Fruit fly (Drosophila melanogaster) whole organism, embryonic: Measurements from ENCODE around the gene scat.
A peak's percentile ranks its signal among the peaks of the same experiment; 100 is the strongest.

Experiments used
- Adf1 ChIP-seq: fragments of 200-800 bp; sonication (Bioruptor generic); IDR thresholded peaks from 2 replicates; pipeline ENCODE4 v1.3.6; 2022; ENCODE audit warnings: missing biosample characterization, missing genetic modification characterization
- Asciz ChIP-seq: fragments of 200-800 bp; sonication (Bioruptor generic); optimal IDR thresholded peaks from 2 replicates; lab custom pipeline; 2017; ENCODE audit warnings: missing biosample characterization, mild to moderate bottlenecking, missing genetic modification characterization, missing genetic modification reagents
- CG11456 ChIP-seq: fragments of 200-800 bp; sonication (Bioruptor generic); IDR thresholded peaks from 3 replicates; pipeline ENCODE4 v1.3.6; 2022; ENCODE audit warnings: missing biosample characterization, missing genetic modification characterization
- CG11696 ChIP-seq: fragments of 200-800 bp; sonication (Bioruptor generic); IDR thresholded peaks from 2 replicates; pipeline ENCODE4 v1.3.6; 2022; ENCODE audit warnings: missing biosample characterization, missing genetic modification characterization
- CG12155 ChIP-seq: fragments of 200-800 bp; sonication (Bioruptor generic); optimal IDR thresholded peaks from 3 replicates; lab custom pipeline; 2016; ENCODE audit warnings: missing biosample characterization, missing genetic modification characterization
- CG14050 ChIP-seq: fragments of 200-800 bp; sonication (Bioruptor generic); IDR thresholded peaks from 3 replicates; pipeline ENCODE4 v1.3.6; 2022; ENCODE audit warnings: missing biosample characterization, missing genetic modification characterization
- CG14710 ChIP-seq: fragments of 200-800 bp; sonication (Bioruptor generic); optimal IDR thresholded peaks from 3 replicates; lab custom pipeline; 2019; ENCODE audit warnings: missing biosample characterization, mild to moderate bottlenecking, missing genetic modification characterization, moderate library complexity
- CG1603 ChIP-seq: fragments of 200-800 bp; sonication (Bioruptor generic); optimal IDR thresholded peaks from 2 replicates; lab custom pipeline; 2019; ENCODE audit warnings: missing biosample characterization, mild to moderate bottlenecking, missing genetic modification characterization, moderate library complexity
- CG16779 ChIP-seq: fragments of 200-800 bp; sonication (Bioruptor generic); IDR thresholded peaks from 2 replicates; pipeline ENCODE4 v1.3.6; 2022; ENCODE audit warnings: missing biosample characterization, missing genetic modification characterization
- CG1792 ChIP-seq: fragments of 200-800 bp; sonication (Bioruptor generic); optimal IDR thresholded peaks from 2 replicates; lab custom pipeline; 2016; ENCODE audit warnings: missing biosample characterization, missing genetic modification characterization
- CG18011 ChIP-seq: fragments of 200-800 bp; sonication (Bioruptor generic); optimal IDR thresholded peaks from 2 replicates; lab custom pipeline; 2017; ENCODE audit warnings: missing biosample characterization, missing genetic modification characterization, mild to moderate bottlenecking, moderate library complexity, missing genotype
- CG2116 ChIP-seq: fragments of 200-800 bp; sonication (Bioruptor generic); optimal IDR thresholded peaks from 3 replicates; lab custom pipeline; 2018; ENCODE audit warnings: missing biosample characterization, mild to moderate bottlenecking, missing genetic modification characterization
- CG2889 ChIP-seq: fragments of 200-800 bp; sonication (Bioruptor generic); IDR thresholded peaks from 3 replicates; pipeline ENCODE4 v1.3.6; 2022; ENCODE audit warnings: missing biosample characterization, missing genetic modification characterization
- CG3163 ChIP-seq: fragments of 200-800 bp; sonication (Bioruptor generic); optimal IDR thresholded peaks from 3 replicates; lab custom pipeline; 2016; ENCODE audit warnings: missing biosample characterization, missing genetic modification characterization
- CG34376 ChIP-seq: fragments of 200-800 bp; sonication (Bioruptor generic); optimal IDR thresholded peaks from 2 replicates; lab custom pipeline; 2018; ENCODE audit warnings: missing biosample characterization, mild to moderate bottlenecking, missing genetic modification characterization
- CG4360 ChIP-seq: fragments of 200-800 bp; sonication (Bioruptor generic); IDR thresholded peaks from 2 replicates; pipeline ENCODE4 v1.3.6; 2022; ENCODE audit warnings: missing biosample characterization, missing genetic modification characterization
- CG4424 ChIP-seq: fragments of 200-800 bp; sonication (Bioruptor generic); optimal IDR thresholded peaks from 3 replicates; lab custom pipeline; 2016; ENCODE audit warnings: missing biosample characterization, missing genetic modification characterization
- CG6175 ChIP-seq: fragments of 200-800 bp; sonication (Bioruptor generic); IDR thresholded peaks from 3 replicates; pipeline ENCODE4 v1.3.6; 2022; ENCODE audit warnings: missing biosample characterization, missing genetic modification characterization
- CG8089 ChIP-seq: fragments of 200-800 bp; sonication (Bioruptor generic); optimal IDR thresholded peaks from 3 replicates; lab custom pipeline; 2016; ENCODE audit warnings: missing biosample characterization, missing genetic modification characterization
- CG8281 ChIP-seq: fragments of 200-800 bp; sonication (Bioruptor generic); optimal IDR thresholded peaks from 2 replicates; lab custom pipeline; 2018; ENCODE audit warnings: missing biosample characterization, mild to moderate bottlenecking, missing genetic modification characterization, moderate library complexity
- CG9609 ChIP-seq: fragments of 200-800 bp; sonication (Bioruptor generic); optimal IDR thresholded peaks from 3 replicates; lab custom pipeline; 2016; ENCODE audit warnings: missing biosample characterization, missing genetic modification characterization
- CrebB ChIP-seq: fragments of 200-800 bp; sonication (Bioruptor generic); optimal IDR thresholded peaks from 3 replicates; lab custom pipeline; 2018; ENCODE audit warnings: missing biosample characterization, mild to moderate bottlenecking, missing genetic modification characterization
- Dad ChIP-seq: fragments of 200-800 bp; sonication (Bioruptor generic); optimal IDR thresholded peaks from 3 replicates; lab custom pipeline; 2016; ENCODE audit warnings: missing biosample characterization, missing genetic modification characterization
- Dfd ChIP-seq, 2 experiments: fragments of >200 bp; optimal IDR thresholded peaks; 2 replicates each; lab custom pipeline; 2017; ENCODE audit warnings: missing biosample characterization in 2 of 2, missing genetic modification characterization in 2 of 2
- ERR ChIP-seq: fragments of 200-800 bp; sonication (Bioruptor generic); optimal IDR thresholded peaks from 2 replicates; lab custom pipeline; 2016; ENCODE audit warnings: missing biosample characterization, missing genetic modification characterization
- Hr78 ChIP-seq, 2 experiments: fragments of 200-800 bp in 1 of 2; fragments of >200 bp in 1 of 2; sonication (Bioruptor generic) in 1 of 2; optimal IDR thresholded peaks; 2 replicates each; lab custom pipeline; 2017 to 2019; ENCODE audit warnings: missing biosample characterization in 2 of 2, missing genetic modification characterization in 2 of 2, mild to moderate bottlenecking in 1 of 2, moderate library complexity in 1 of 2
- Kr ChIP-seq: fragments of 200-800 bp; sonication (Bioruptor generic); optimal IDR thresholded peaks from 2 replicates; lab custom pipeline; 2017; ENCODE audit warnings: missing biosample characterization, mild to moderate bottlenecking, missing genetic modification characterization
- Mes4 ChIP-seq: fragments of 200-800 bp; sonication (Bioruptor generic); optimal IDR thresholded peaks from 2 replicates; lab custom pipeline; 2016; ENCODE audit warnings: missing biosample characterization, missing genetic modification characterization
- NFAT ChIP-seq: fragments of 200-800 bp; sonication (Bioruptor generic); IDR thresholded peaks from 2 replicates; pipeline ENCODE4 v1.3.6; 2022; ENCODE audit warnings: missing biosample characterization, missing genetic modification characterization
- Opbp ChIP-seq: fragments of 200-800 bp; sonication (Bioruptor generic); IDR thresholded peaks from 3 replicates; pipeline ENCODE4 v1.3.6; 2022; ENCODE audit warnings: missing biosample characterization, missing genetic modification characterization; ENCODE audit not compliant: partially characterized antibody
- Rfx ChIP-seq: fragments of 200-800 bp; sonication (Bioruptor generic); IDR thresholded peaks from 2 replicates; pipeline ENCODE4 v1.3.6; 2022; ENCODE audit warnings: missing biosample characterization, missing genetic modification characterization
- Rx ChIP-seq: fragments of 200-800 bp; sonication (Bioruptor generic); IDR thresholded peaks from 2 replicates; pipeline ENCODE4 v1.3.6; 2022; ENCODE audit warnings: missing biosample characterization, missing genetic modification characterization
- al ChIP-seq: fragments of 200-800 bp; sonication (Bioruptor generic); IDR thresholded peaks from 2 replicates; pipeline ENCODE4 v1.3.6; 2022; ENCODE audit warnings: missing biosample characterization, missing genetic modification characterization
- amos ChIP-seq: fragments of 200-800 bp; sonication (Bioruptor generic); IDR thresholded peaks from 2 replicates; pipeline ENCODE4 v1.3.6; 2022; ENCODE audit warnings: missing biosample characterization, missing genetic modification characterization; ENCODE audit not compliant: partially characterized antibody
- bigmax ChIP-seq: fragments of 200-800 bp; sonication (Bioruptor generic); optimal IDR thresholded peaks from 2 replicates; lab custom pipeline; 2018; ENCODE audit warnings: missing biosample characterization, mild to moderate bottlenecking, missing genetic modification characterization
- chm ChIP-seq: fragments of 200-800 bp; sonication (Bioruptor generic); IDR thresholded peaks from 2 replicates; pipeline ENCODE4 v1.3.6; 2022; ENCODE audit warnings: missing biosample characterization, missing genetic modification characterization
- danr ChIP-seq: fragments of 200-800 bp; sonication (Bioruptor generic); IDR thresholded peaks from 2 replicates; pipeline ENCODE4 v1.3.6; 2022; ENCODE audit warnings: missing biosample characterization, missing genetic modification characterization
- disco-r ChIP-seq: fragments of 200-800 bp; sonication (Bioruptor generic); optimal IDR thresholded peaks from 2 replicates; lab custom pipeline; 2016; ENCODE audit warnings: missing biosample characterization, missing genetic modification characterization
- ems ChIP-seq: fragments of 200-800 bp; sonication (Bioruptor generic); optimal IDR thresholded peaks from 3 replicates; lab custom pipeline; 2016; ENCODE audit warnings: missing biosample characterization, missing genetic modification characterization
- en ChIP-seq: fragments of 200-800 bp; sonication (Bioruptor generic); optimal IDR thresholded peaks from 2 replicates; lab custom pipeline; 2016; ENCODE audit warnings: missing biosample characterization, missing genetic modification characterization
- exex ChIP-seq: fragments of 200-800 bp; sonication (Bioruptor generic); optimal IDR thresholded peaks from 4 replicates; lab custom pipeline; 2018; ENCODE audit warnings: missing biosample characterization, mild to moderate bottlenecking, missing genetic modification characterization, moderate library complexity
- gro ChIP-seq: fragments of 200-800 bp; sonication (Bioruptor generic); optimal IDR thresholded peaks from 2 replicates; lab custom pipeline; 2016; ENCODE audit warnings: missing biosample characterization, missing genetic modification characterization
- h ChIP-seq: fragments of >200 bp; optimal IDR thresholded peaks from 2 replicates; lab custom pipeline; 2017
- hkb ChIP-seq, 2 experiments: fragments of 200-800 bp in 1 of 2; fragments of >200 bp in 1 of 2; sonication (Bioruptor generic) in 1 of 2; IDR thresholded peaks in 1 of 2; optimal IDR thresholded peaks in 1 of 2; 2 replicates each; pipeline versions ENCODE4 v1.3.6 to Lab custom; 2017 to 2022; ENCODE audit warnings: missing biosample characterization in 1 of 2, missing genetic modification characterization in 1 of 2
- lab ChIP-seq: fragments of 200-800 bp; sonication (Bioruptor generic); optimal IDR thresholded peaks from 3 replicates; lab custom pipeline; 2017; ENCODE audit warnings: missing biosample characterization, missing genetic modification characterization, mild to moderate bottlenecking, moderate library complexity, missing genetic modification reagents
- lov ChIP-seq, 2 experiments: fragments of 200-800 bp in 1 of 2; fragments of >200 bp in 1 of 2; sonication (Bioruptor generic) in 1 of 2; IDR thresholded peaks in 1 of 2; optimal IDR thresholded peaks in 1 of 2; 2 replicates in 1 of 2; 3 replicates in 1 of 2; pipeline versions ENCODE4 v1.3.6 to Lab custom; 2017 to 2022; ENCODE audit warnings: missing biosample characterization in 1 of 2, missing genetic modification characterization in 1 of 2
- sima ChIP-seq: fragments of 200-800 bp; sonication (Bioruptor generic); optimal IDR thresholded peaks from 2 replicates; lab custom pipeline; 2016; ENCODE audit warnings: missing biosample characterization, missing genetic modification characterization
- sisA ChIP-seq: fragments of 200-800 bp; sonication (Bioruptor generic); IDR thresholded peaks from 2 replicates; pipeline ENCODE4 v1.3.6; 2022; ENCODE audit warnings: missing biosample characterization, missing genetic modification characterization
- slp2 ChIP-seq: fragments of 200-800 bp; sonication (Bioruptor generic); optimal IDR thresholded peaks from 2 replicates; lab custom pipeline; 2016; ENCODE audit warnings: missing biosample characterization, missing genetic modification characterization
- sqz ChIP-seq: fragments of 200-800 bp; sonication (Bioruptor generic); optimal IDR thresholded peaks from 3 replicates; lab custom pipeline; 2018; ENCODE audit warnings: missing biosample characterization, mild to moderate bottlenecking, missing genetic modification characterization
- twi ChIP-seq: fragments of 200-800 bp; optimal IDR thresholded peaks from 2 replicates; lab custom pipeline; 2019; ENCODE audit warnings: missing biosample characterization, mild to moderate bottlenecking, missing genetic modification characterization, moderate library complexity

Gene scat

dm6 chr2L:9437216-9437715 lies 6.1 kb downstream of the scat start, which contains the start of gene numb (continued):
- peak; percentile 18 for TF ChIP-seq CG1603 (tag; lab: Kevin White, UChicago)
- no peak for TF ChIP-seq hkb (optimal IDR thresholded peaks at IDR 0.05; lab: Kevin White, UChicago)
- no peak for TF ChIP-seq hkb (GFP tag; IDR thresholded peaks at IDR 0.05; lab: Robert Waterston, UW)
- TF ChIP-seq Opbp (GFP tag; lab: Robert Waterston, UW), result 0 out of 3 replicates have a peak, but pooled peaks have one; percentile 27
- TF ChIP-seq CG1792 (GFP tag; lab: Kevin White, UChicago), result no peak
- peak; percentile 52 for TF ChIP-seq lab (GFP tag; lab: Kevin White, UChicago)
- TF ChIP-seq Hr78 (GFP tag; optimal IDR thresholded peaks at IDR 0.05; lab: Kevin White, UChicago), result no peak
- peak; percentile 2 for TF ChIP-seq CG34376 (GFP tag; lab: Kevin White, UChicago)
- no peak for TF ChIP-seq bigmax (GFP tag; lab: Kevin White, UChicago)
- TF ChIP-seq h (lab: Kevin White, UChicago), result no peak
- peak; percentile 68; the same call in 1 of the 2 replicates for TF ChIP-seq CG16779 (GFP tag; lab: Robert Waterston, UW)
- TF ChIP-seq CG14050 (GFP tag; lab: Robert Waterston, UW), result no peak
- TF ChIP-seq Mes4 (GFP tag; lab: Kevin White, UChicago), result no peak
- peak; percentile 26; the same call in 1 of the 2 replicates for TF ChIP-seq Rfx (GFP tag; lab: Robert Waterston, UW)
- no peak for TF ChIP-seq disco-r (GFP tag; lab: Kevin White, UChicago)
- no peak for TF ChIP-seq Kr
- no peak for TF ChIP-seq sqz (GFP tag; lab: Kevin White, UChicago)
- TF ChIP-seq CG4424 (GFP tag; lab: Kevin White, UChicago), result no peak
- no peak for TF ChIP-seq Asciz (GFP tag; lab: Kevin White, UChicago)
- TF ChIP-seq Rx (GFP tag; lab: Robert Waterston, UW), result no peak
- no peak for TF ChIP-seq en (GFP tag; lab: Kevin White, UChicago)
- peak; percentile 50; the same call in 1 of the 2 replicates for TF ChIP-seq Adf1 (GFP tag; lab: Robert Waterston, UW)
- TF ChIP-seq CG4360, result no peak
- peak; percentile 31; the same call in 1 of the 2 replicates for TF ChIP-seq amos (GFP tag; lab: Robert Waterston, UW)
- no peak for TF ChIP-seq sisA
- no peak for TF ChIP-seq CG14710
- no peak for TF ChIP-seq sima (GFP tag; lab: Kevin White, UChicago)
- TF ChIP-seq CG2889 (GFP tag; lab: Robert Waterston, UW), result no peak
- no peak for TF ChIP-seq CG11696 (GFP tag; lab: Robert Waterston, UW)
- no peak for TF ChIP-seq CG18011
- peak; percentile 69; the same call in 1 of the 2 replicates for TF ChIP-seq chm (GFP tag; lab: Robert Waterston, UW)
- no peak for TF ChIP-seq lov (optimal IDR thresholded peaks at IDR 0.05; lab: Kevin White, UChicago)
- TF ChIP-seq lov (GFP tag; IDR thresholded peaks at IDR 0.05; lab: Robert Waterston, UW), result peak; percentile 67; the same call in 1 of the 3 replicates
- no peak for TF ChIP-seq CG12155 (GFP tag; lab: Kevin White, UChicago)
- TF ChIP-seq CG9609 (GFP tag; lab: Kevin White, UChicago), result no peak
- TF ChIP-seq al (GFP tag; lab: Robert Waterston, UW), result no peak
- no peak for TF ChIP-seq CG11456 (GFP tag; lab: Robert Waterston, UW)
- TF ChIP-seq exex (tag; lab: Kevin White, UChicago), result no peak
- TF ChIP-seq CG2116 (GFP tag; lab: Kevin White, UChicago), result peak; percentile 23
- no peak for TF ChIP-seq NFAT
- TF ChIP-seq ems, result no peak
- TF ChIP-seq CG8089 (GFP tag; lab: Kevin White, UChicago), result no peak
- no peak for TF ChIP-seq Dad (GFP tag; lab: Kevin White, UChicago)
- TF ChIP-seq twi, result no peak
- TF ChIP-seq gro (GFP tag; lab: Kevin White, UChicago), result peak; percentile 11
- no peak for TF ChIP-seq CrebB (tag; lab: Kevin White, UChicago)
- peak in 1 of 2 experiments; percentile 33 for TF ChIP-seq Dfd (GFP tag; optimal IDR thresholded peaks at IDR 0.05; lab: Kevin White, UChicago)
- no peak for TF ChIP-seq ERR (GFP tag; lab: Kevin White, UChicago)
- TF ChIP-seq CG8281 (tag; lab: Kevin White, UChicago), result no peak
- TF ChIP-seq CG6175 (GFP tag; lab: Robert Waterston, UW), result no peak
- peak; percentile 48 for TF ChIP-seq CG3163 (GFP tag; lab: Kevin White, UChicago)
- TF ChIP-seq danr (GFP tag; lab: Robert Waterston, UW), result no peak
- no peak for TF ChIP-seq slp2 (GFP tag; lab: Kevin White, UChicago)
